Worm (Caenorhabditis elegans): Measurements from ENCODE around the gene fbxa-202.

DNA sequence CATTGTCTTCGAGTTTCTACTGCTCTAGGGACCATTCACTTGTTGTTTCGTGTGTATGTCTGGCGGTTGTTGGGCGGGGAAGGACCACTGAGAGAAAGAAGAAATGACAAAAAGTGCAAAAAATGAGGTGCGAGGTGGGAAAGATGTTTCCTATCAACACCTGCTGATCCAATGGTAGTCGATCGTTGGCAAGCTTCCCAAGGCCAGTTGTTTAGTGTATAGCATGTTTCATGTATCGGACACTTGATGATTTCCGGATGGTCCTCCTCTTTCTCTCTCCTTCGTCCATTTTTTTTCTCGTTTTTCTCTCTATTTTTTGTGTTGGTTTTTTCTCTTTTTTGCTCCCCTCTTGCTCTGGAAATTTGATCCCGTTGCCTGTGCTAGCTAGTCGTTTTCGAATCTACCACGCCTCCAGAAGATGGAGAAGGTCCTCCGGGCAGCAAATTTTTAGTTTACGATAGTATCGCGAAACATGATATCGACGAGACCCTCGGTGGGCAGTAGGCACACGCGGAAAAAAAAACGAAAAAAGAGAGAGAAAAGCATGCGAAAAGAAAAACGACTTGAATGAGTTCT, 19.1 kb downstream of the fbxa-202 start:
- TF ChIP-seq snpc-4 (tag; optimal IDR thresholded peaks at IDR 0.05) = no peak
- TF ChIP-seq aly-2 (tag; optimal IDR thresholded peaks at IDR 0.05) = no peak
